Fruit fly (Drosophila melanogaster) whole organism, wandering third instar larva: Measurements from ENCODE around the gene CG43181.

ENCODE experiments used
- Abd-B ChIP-seq: fragments of >200 bp; optimal IDR thresholded peaks from 2 replicates; lab custom pipeline; 2017; ENCODE audit warnings: missing biosample characterization, missing genetic modification characterization
- CG32264 ChIP-seq: fragments of 200-800 bp; sonication (Bioruptor generic); optimal IDR thresholded peaks from 2 replicates; lab custom pipeline; 2016; ENCODE audit warnings: missing biosample characterization, missing genetic modification characterization
- CG9705 ChIP-seq: fragments of 200-800 bp; sonication (Bioruptor generic); optimal IDR thresholded peaks from 2 replicates; lab custom pipeline; 2018; ENCODE audit warnings: missing biosample characterization, mild to moderate bottlenecking, missing genetic modification characterization
- Dif ChIP-seq: fragments of 200-275, 200-300 bp; sonication (Bioruptor generic); optimal IDR thresholded peaks from 2 replicates; lab custom pipeline; 2018; ENCODE audit warnings: missing biosample characterization, missing genetic modification characterization; ENCODE audit not compliant: partially characterized antibody
- GATAd ChIP-seq: sonication (Bioruptor generic); optimal IDR thresholded peaks from 2 replicates; lab custom pipeline; 2016; ENCODE audit warnings: missing biosample characterization, missing genetic modification characterization
- HLH106 ChIP-seq: fragments of 200-800 bp; optimal IDR thresholded peaks from 3 replicates; lab custom pipeline; 2019; ENCODE audit warnings: missing biosample characterization, mild to moderate bottlenecking, missing genetic modification characterization, moderate library complexity
- Hnf4 ChIP-seq: fragments of 200-800 bp; sonication (Bioruptor generic); optimal IDR thresholded peaks from 2 replicates; lab custom pipeline; 2016; ENCODE audit warnings: missing biosample characterization, mild to moderate bottlenecking, missing genetic modification characterization
- Hr78 ChIP-seq: fragments of >200 bp; optimal IDR thresholded peaks from 2 replicates; lab custom pipeline; 2017; ENCODE audit warnings: missing biosample characterization, missing genetic modification characterization
- Hr83 ChIP-seq: fragments of 200-300 bp; sonication (Bioruptor generic); optimal IDR thresholded peaks from 2 replicates; lab custom pipeline; 2016; ENCODE audit warnings: missing biosample characterization, mild to moderate bottlenecking, missing genetic modification characterization, moderate library complexity; ENCODE audit not compliant: poor library complexity, severe bottlenecking
- Jra ChIP-seq: sonication (Bioruptor generic); optimal IDR thresholded peaks from 2 replicates; lab custom pipeline; 2016; ENCODE audit warnings: missing biosample characterization, missing genetic modification characterization
- Mio ChIP-seq: sonication (Bioruptor generic); optimal IDR thresholded peaks from 2 replicates; lab custom pipeline; 2016; ENCODE audit warnings: missing biosample characterization, missing genetic modification characterization
- Myc ChIP-seq: fragments of >200 bp; optimal IDR thresholded peaks from 2 replicates; lab custom pipeline; 2017
- N ChIP-seq: fragments of >200 bp; optimal IDR thresholded peaks from 2 replicates; lab custom pipeline; 2018; ENCODE audit warnings: missing biosample characterization, missing external identifiers, missing genetic modification characterization
- OdsH ChIP-seq: fragments of 200-800 bp; sonication (Bioruptor generic); optimal IDR thresholded peaks from 2 replicates; lab custom pipeline; 2016; ENCODE audit warnings: missing biosample characterization, mild to moderate bottlenecking, missing genetic modification characterization
- Rel ChIP-seq, 2 experiments: fragments of 200-800 bp; sonication (Bioruptor generic) in 1 of 2; optimal IDR thresholded peaks; 2 replicates in 1 of 2; 3 replicates in 1 of 2; lab custom pipeline; 2016 to 2019; ENCODE audit warnings: mild to moderate bottlenecking in 2 of 2, missing biosample characterization in 2 of 2, missing genetic modification characterization in 2 of 2, moderate library complexity in 1 of 2
- Vsx2 ChIP-seq: fragments of 200-300, 225-300 bp; sonication (Bioruptor generic); optimal IDR thresholded peaks from 2 replicates; lab custom pipeline; 2018; ENCODE audit warnings: missing biosample characterization, missing genetic modification characterization; ENCODE audit not compliant: partially characterized antibody
- br ChIP-seq: fragments of 200-800 bp; sonication (Bioruptor generic); optimal IDR thresholded peaks from 2 replicates; lab custom pipeline; 2016; ENCODE audit warnings: missing biosample characterization, missing genetic modification characterization
- dl ChIP-seq, 2 experiments: fragments of 175-275, 200-275 bp in 1 of 2; fragments of 200-275 bp in 1 of 2; sonication (Bioruptor generic); optimal IDR thresholded peaks; lab custom pipeline; 2018; ENCODE audit warnings: mild to moderate bottlenecking in 2 of 2, missing biosample characterization in 2 of 2, missing genetic modification characterization in 2 of 2, moderate library complexity in 2 of 2; ENCODE audit not compliant: partially characterized antibody in 2 of 2, insufficient read depth in 1 of 2
- dmrt93B ChIP-seq: fragments of 200-800 bp; sonication (Bioruptor generic); optimal IDR thresholded peaks from 2 replicates; lab custom pipeline; 2018; ENCODE audit warnings: missing biosample characterization, mild to moderate bottlenecking, missing genetic modification characterization
- ey ChIP-seq: fragments of 200-800 bp; sonication (Bioruptor generic); optimal IDR thresholded peaks from 2 replicates; lab custom pipeline; 2016; ENCODE audit warnings: missing biosample characterization, missing genetic modification characterization
- fru ChIP-seq: fragments of 200-800 bp; sonication (Bioruptor generic); optimal IDR thresholded peaks from 3 replicates; lab custom pipeline; 2016; ENCODE audit warnings: missing biosample characterization, mild to moderate bottlenecking, missing genetic modification characterization
- h ChIP-seq: fragments of 200-800 bp; sonication (Bioruptor generic); optimal IDR thresholded peaks from 3 replicates; lab custom pipeline; 2016; ENCODE audit warnings: missing biosample characterization, mild to moderate bottlenecking, missing genetic modification characterization
- jim ChIP-seq: fragments of 175-275, 200-325 bp; sonication (Bioruptor generic); optimal IDR thresholded peaks from 2 replicates; lab custom pipeline; 2016; ENCODE audit warnings: missing biosample characterization, mild to moderate bottlenecking, missing genetic modification characterization
- lola ChIP-seq: fragments of >200 bp; optimal IDR thresholded peaks from 2 replicates; lab custom pipeline; 2017; ENCODE audit warnings: missing biosample characterization, missing genetic modification characterization
- pan ChIP-seq: fragments of >200 bp; optimal IDR thresholded peaks from 2 replicates; lab custom pipeline; 2017
- sage ChIP-seq: fragments of 200-800 bp; sonication (Bioruptor generic); optimal IDR thresholded peaks from 2 replicates; lab custom pipeline; 2016; ENCODE audit warnings: missing biosample characterization, mild to moderate bottlenecking, missing genetic modification characterization
- sv ChIP-seq: fragments of 200-800 bp; sonication (Bioruptor generic); optimal IDR thresholded peaks from 3 replicates; lab custom pipeline; 2016; ENCODE audit warnings: missing biosample characterization, missing genetic modification characterization
- tai ChIP-seq: sonication (Bioruptor generic); optimal IDR thresholded peaks from 2 replicates; lab custom pipeline; 2016; ENCODE audit warnings: missing biosample characterization, missing genetic modification characterization
- usp ChIP-seq: fragments of >200 bp; optimal IDR thresholded peaks from 2 replicates; lab custom pipeline; 2017; ENCODE audit warnings: missing biosample characterization, missing genetic modification characterization
- woc ChIP-seq: sonication (Bioruptor generic); optimal IDR thresholded peaks from 2 replicates; lab custom pipeline; 2016; ENCODE audit warnings: missing biosample characterization, mild to moderate bottlenecking, missing genetic modification characterization

Gene CG43181

dm6 chrX:350266-350665, at the start of gene CG43181:
TSS of gene CG43181 (plus strand) at chrX:350566.
- TF ChIP-seq fru (GFP tag; lab: Kevin White, UChicago): no peak
- no peak for TF ChIP-seq sage (GFP tag; lab: Kevin White, UChicago)
- no peak for TF ChIP-seq lola (GFP tag; lab: Kevin White, UChicago)
- no peak for TF ChIP-seq Jra (GFP tag; lab: Kevin White, UChicago)
- no peak for TF ChIP-seq Dif (GFP tag; lab: Kevin White, UChicago)
- no peak for TF ChIP-seq Abd-B (GFP tag; lab: Kevin White, UChicago)
- TF ChIP-seq woc (GFP tag; lab: Kevin White, UChicago): no peak
- TF ChIP-seq HLH106 (tag; lab: Kevin White, UChicago): no peak
- TF ChIP-seq N (GFP tag; lab: Kevin White, UChicago): no peak
- TF ChIP-seq jim: no peak
- TF ChIP-seq pan (lab: Kevin White, UChicago): no peak
- no peak for TF ChIP-seq sv (GFP tag; lab: Kevin White, UChicago)
- no peak for TF ChIP-seq Rel (GFP tag; optimal IDR thresholded peaks at IDR 0.05; lab: Kevin White, UChicago)
- TF ChIP-seq Rel (tag; optimal IDR thresholded peaks at IDR 0.05; lab: Kevin White, UChicago): no peak

- no peak for TF ChIP-seq Vsx2 (GFP tag; lab: Kevin White, UChicago)
- TF ChIP-seq pan (lab: Kevin White, UChicago): no peak
- TF ChIP-seq N (GFP tag; lab: Kevin White, UChicago): no peak
- TF ChIP-seq h (GFP tag; lab: Kevin White, UChicago): no peak
- no peak for TF ChIP-seq dl (GFP tag; optimal IDR thresholded peaks at IDR 0.05; lab: Kevin White, UChicago; ENCODE audit: insufficient read depth in 1 of 2, partially characterized antibody in 2 of 2)
- no peak for TF ChIP-seq fru (GFP tag; lab: Kevin White, UChicago)
- no peak for TF ChIP-seq Rel (GFP tag; optimal IDR thresholded peaks at IDR 0.05; lab: Kevin White, UChicago)
- no peak for TF ChIP-seq Rel (tag; optimal IDR thresholded peaks at IDR 0.05; lab: Kevin White, UChicago)
- TF ChIP-seq sv (GFP tag; lab: Kevin White, UChicago): no peak
- no peak for TF ChIP-seq CG32264 (GFP tag; lab: Kevin White, UChicago)
- TF ChIP-seq Jra (GFP tag; lab: Kevin White, UChicago): no peak
- no peak for TF ChIP-seq OdsH (GFP tag; lab: Kevin White, UChicago)
- no peak for TF ChIP-seq sage (GFP tag; lab: Kevin White, UChicago)
- TF ChIP-seq Hnf4 (GFP tag; lab: Kevin White, UChicago): no peak
- no peak for TF ChIP-seq Abd-B (GFP tag; lab: Kevin White, UChicago)
- no peak for TF ChIP-seq Hr83
- TF ChIP-seq Hr78 (GFP tag; lab: Kevin White, UChicago): no peak
- TF ChIP-seq tai (GFP tag; lab: Kevin White, UChicago): no peak
- no peak for TF ChIP-seq woc (GFP tag; lab: Kevin White, UChicago)
- TF ChIP-seq Mio (GFP tag; lab: Kevin White, UChicago): no peak
- no peak for TF ChIP-seq usp (GFP tag; lab: Kevin White, UChicago)
These were observed 43.0 kb upstream of the CG43181 start, which contains the start of gene CG12470 for dm6 chrX:307384-307783. TSS of gene CG12470 (plus strand) at chrX:307684.

- TF ChIP-seq HLH106 (tag; lab: Kevin White, UChicago) (no peak), Abd-B (GFP tag; lab: Kevin White, UChicago) (no peak)
These were observed 39.0 kb upstream of the CG43181 start for dm6 chrX:311328-311727.

- TF ChIP-seq dmrt93B (GFP tag; lab: Kevin White, UChicago) (no peak), N (GFP tag; lab: Kevin White, UChicago) (no peak), Vsx2 (GFP tag; lab: Kevin White, UChicago) (no peak), pan (lab: Kevin White, UChicago) (no peak), ey (GFP tag; lab: Kevin White, UChicago) (no peak), Hr83 (no peak), br (GFP tag; lab: Kevin White, UChicago) (no peak), Myc (lab: Kevin White, UChicago) (no peak), CG9705 (GFP tag; lab: Kevin White, UChicago) (no peak), OdsH (GFP tag; lab: Kevin White, UChicago) (no peak)
These were observed 35.5 kb upstream of the CG43181 start, which contains the start of gene Or1a for dm6 chrX:314823-315222. TSS of gene Or1a (plus strand) at chrX:315123.

dm6 chrX:333942-334341, 16.4 kb upstream of the CG43181 start:
- TF ChIP-seq ey (GFP tag; lab: Kevin White, UChicago): no peak
- no peak for TF ChIP-seq usp (GFP tag; lab: Kevin White, UChicago)
- no peak for TF ChIP-seq jim
- no peak for TF ChIP-seq HLH106 (tag; lab: Kevin White, UChicago)
- TF ChIP-seq GATAd (GFP tag; lab: Kevin White, UChicago): no peak
